Fruit fly (Drosophila melanogaster) whole organism, embryonic: Measurements from ENCODE around the gene Fer3.
A peak's percentile ranks its signal among the peaks of the same experiment; 100 is the strongest.

Source experiments
- Bdp1 ChIP-seq: fragments of 200-800 bp; sonication (Bioruptor generic); optimal IDR thresholded peaks from 3 replicates; lab custom pipeline; 2016; ENCODE audit warnings: missing biosample characterization, missing genetic modification characterization
- Bgb ChIP-seq: fragments of 200-800 bp; sonication (Bioruptor generic); IDR thresholded peaks from 2 replicates; pipeline ENCODE4 v1.3.6; 2022; ENCODE audit warnings: missing biosample characterization, missing genetic modification characterization; ENCODE audit not compliant: partially characterized antibody
- BtbVII ChIP-seq: fragments of 200-800 bp; sonication (Bioruptor generic); optimal IDR thresholded peaks from 3 replicates; lab custom pipeline; 2017; ENCODE audit warnings: missing biosample characterization, mild to moderate bottlenecking, missing genetic modification characterization
- CG10543 ChIP-seq: fragments of 200-800 bp; sonication (Bioruptor generic); optimal IDR thresholded peaks from 3 replicates; lab custom pipeline; 2017; ENCODE audit warnings: missing biosample characterization, mild to moderate bottlenecking, missing genetic modification characterization, moderate library complexity
- CG12769 ChIP-seq: fragments of 200-800 bp; sonication (Bioruptor generic); optimal IDR thresholded peaks from 2 replicates; lab custom pipeline; 2019; ENCODE audit warnings: missing biosample characterization, mild to moderate bottlenecking, missing genetic modification characterization, moderate library complexity
- CG14441 ChIP-seq: fragments of 200-800 bp; sonication (Bioruptor generic); IDR thresholded peaks from 2 replicates; pipeline ENCODE4 v1.3.6; 2022; ENCODE audit warnings: missing biosample characterization, missing genetic modification characterization
- CG18476 ChIP-seq: fragments of 200-800 bp; sonication (Bioruptor generic); optimal IDR thresholded peaks from 2 replicates; lab custom pipeline; 2016; ENCODE audit warnings: missing biosample characterization, mild to moderate bottlenecking, missing genetic modification characterization
- CG2199 ChIP-seq: fragments of 200-800 bp; sonication (Bioruptor generic); IDR thresholded peaks from 3 replicates; pipeline ENCODE4 v1.3.6; 2022; ENCODE audit warnings: missing biosample characterization, missing genetic modification characterization
- CG2712 ChIP-seq: fragments of 200-800 bp; optimal IDR thresholded peaks from 3 replicates; lab custom pipeline; 2019; ENCODE audit warnings: missing biosample characterization, mild to moderate bottlenecking, missing genetic modification characterization, moderate library complexity
- CG2875 ChIP-seq: fragments of 200-800 bp; sonication (Bioruptor generic); optimal IDR thresholded peaks from 2 replicates; lab custom pipeline; 2017; ENCODE audit warnings: missing biosample characterization, mild to moderate bottlenecking, missing genetic modification characterization, missing genetic modification reagents
- CG31224 ChIP-seq: fragments of 200-800 bp; sonication (Bioruptor generic); IDR thresholded peaks from 2 replicates; pipeline ENCODE4 v1.3.6; 2022; ENCODE audit warnings: missing biosample characterization, missing genetic modification characterization
- CG32767 ChIP-seq: fragments of 200-800 bp; sonication (Bioruptor generic); IDR thresholded peaks from 2 replicates; pipeline ENCODE4 v1.3.6; 2022; ENCODE audit warnings: missing biosample characterization, missing genetic modification characterization
- CG33213 ChIP-seq: fragments of 200-800 bp; sonication (Bioruptor generic); optimal IDR thresholded peaks from 3 replicates; lab custom pipeline; 2016; ENCODE audit warnings: missing biosample characterization, missing genetic modification characterization
- CG34224 ChIP-seq: fragments of 200-800 bp; sonication (Bioruptor generic); IDR thresholded peaks from 3 replicates; pipeline ENCODE4 v1.3.6; 2022; ENCODE audit warnings: missing biosample characterization, missing genetic modification characterization; ENCODE audit not compliant: partially characterized antibody
- CG34376 ChIP-seq: fragments of 200-800 bp; sonication (Bioruptor generic); optimal IDR thresholded peaks from 2 replicates; lab custom pipeline; 2018; ENCODE audit warnings: missing biosample characterization, mild to moderate bottlenecking, missing genetic modification characterization
- CG3838 ChIP-seq: fragments of 200-800 bp; sonication (Bioruptor generic); optimal IDR thresholded peaks from 3 replicates; lab custom pipeline; 2016; ENCODE audit warnings: missing biosample characterization, missing genetic modification characterization
- CG5953 ChIP-seq: fragments of 200-800 bp; sonication (Bioruptor generic); IDR thresholded peaks from 2 replicates; pipeline ENCODE4 v1.3.6; 2022; ENCODE audit warnings: missing biosample characterization, missing genetic modification characterization
- CG6654 ChIP-seq: fragments of 200-800 bp; sonication (Bioruptor generic); optimal IDR thresholded peaks from 2 replicates; lab custom pipeline; 2017; ENCODE audit warnings: missing biosample characterization, mild to moderate bottlenecking, missing genetic modification characterization
- CG7372 ChIP-seq: fragments of 200-800 bp; sonication (Bioruptor generic); IDR thresholded peaks from 2 replicates; pipeline ENCODE4 v1.3.6; 2022; ENCODE audit warnings: missing biosample characterization, missing genetic modification characterization
- CG7987 ChIP-seq: fragments of 200-800 bp; sonication (Bioruptor generic); optimal IDR thresholded peaks from 2 replicates; lab custom pipeline; 2018; ENCODE audit warnings: missing biosample characterization, mild to moderate bottlenecking, missing genetic modification characterization, moderate library complexity
- CG8290 ChIP-seq, 3 experiments: fragments of 200-800 bp; sonication (Bioruptor generic); optimal IDR thresholded peaks; 2 replicates each; lab custom pipeline; 2016 to 2019; ENCODE audit warnings: missing biosample characterization in 3 of 3, missing genetic modification characterization in 3 of 3, mild to moderate bottlenecking in 2 of 3, moderate library complexity in 1 of 3
- Dek ChIP-seq: fragments of 200-800 bp; sonication (Bioruptor generic); optimal IDR thresholded peaks from 3 replicates; lab custom pipeline; 2019; ENCODE audit warnings: missing biosample characterization, mild to moderate bottlenecking, missing genetic modification characterization, moderate library complexity
- Dfd ChIP-seq, 2 experiments: fragments of >200 bp; optimal IDR thresholded peaks; 2 replicates each; lab custom pipeline; 2017; ENCODE audit warnings: missing biosample characterization in 2 of 2, missing genetic modification characterization in 2 of 2
- Dip2 ChIP-seq: fragments of 200-800 bp; sonication (Bioruptor generic); IDR thresholded peaks from 2 replicates; pipeline ENCODE4 v1.3.6; 2022; ENCODE audit warnings: missing biosample characterization, missing genetic modification characterization
- Drgx ChIP-seq: fragments of 200-800 bp; sonication (Bioruptor generic); IDR thresholded peaks from 2 replicates; pipeline ENCODE4 v1.3.6; 2022; ENCODE audit warnings: missing biosample characterization, missing genetic modification characterization
- E2f2 ChIP-seq: fragments of 200-800 bp; sonication (Bioruptor generic); IDR thresholded peaks from 2 replicates; pipeline ENCODE4 v1.3.6; 2022; ENCODE audit warnings: missing biosample characterization, missing genetic modification characterization
- HLH3B ChIP-seq: fragments of 200-800 bp; sonication (Bioruptor generic); IDR thresholded peaks from 2 replicates; pipeline ENCODE4 v1.3.6; 2022; ENCODE audit warnings: missing biosample characterization, missing genetic modification characterization
- Hand ChIP-seq: fragments of 200-800 bp; sonication (Bioruptor generic); optimal IDR thresholded peaks from 2 replicates; lab custom pipeline; 2017; ENCODE audit warnings: mild to moderate bottlenecking, missing biosample characterization, missing genetic modification reagents, missing genetic modification characterization
- Lhr ChIP-seq: fragments of 200-800 bp; sonication (Bioruptor generic); optimal IDR thresholded peaks from 3 replicates; lab custom pipeline; 2017; ENCODE audit warnings: mild to moderate bottlenecking, missing biosample characterization, missing genetic modification reagents, missing genetic modification characterization
- MTF-1 ChIP-seq: fragments of 200-800 bp; sonication (Bioruptor generic); optimal IDR thresholded peaks from 2 replicates; lab custom pipeline; 2018; ENCODE audit warnings: missing biosample characterization, mild to moderate bottlenecking, missing genetic modification characterization, borderline replicate concordance
- Nf-YB ChIP-seq: fragments of 200-800 bp; sonication (Bioruptor generic); optimal IDR thresholded peaks from 3 replicates; lab custom pipeline; 2019; ENCODE audit warnings: missing biosample characterization, mild to moderate bottlenecking, missing genetic modification characterization, moderate library complexity
- Poxn ChIP-seq: fragments of 200-800 bp; sonication (Bioruptor generic); IDR thresholded peaks from 2 replicates; pipeline ENCODE4 v1.3.6; 2022; ENCODE audit warnings: missing biosample characterization, missing genetic modification characterization
- Spps ChIP-seq: fragments of 200-800 bp; sonication (Bioruptor generic); optimal IDR thresholded peaks from 2 replicates; lab custom pipeline; 2018; ENCODE audit warnings: missing biosample characterization, mild to moderate bottlenecking, missing genetic modification characterization
- Stat92E ChIP-seq, 3 experiments: fragments of >200 bp in 2 of 3; fragments of 200-800 bp in 1 of 3; sonication (Bioruptor generic) in 1 of 3; optimal IDR thresholded peaks; 2 replicates each; lab custom pipeline; 2017 to 2019; ENCODE audit warnings: missing biosample characterization in 3 of 3, missing genetic modification characterization in 3 of 3, mild to moderate bottlenecking in 1 of 3, moderate library complexity in 1 of 3
- ab ChIP-seq: fragments of 200-800 bp; sonication (Bioruptor generic); optimal IDR thresholded peaks from 2 replicates; lab custom pipeline; 2016; ENCODE audit warnings: missing biosample characterization, missing genetic modification characterization
- ac ChIP-seq: fragments of 200-800 bp; sonication (Bioruptor generic); optimal IDR thresholded peaks from 3 replicates; lab custom pipeline; 2017; ENCODE audit warnings: missing biosample characterization, mild to moderate bottlenecking, missing genetic modification characterization
- az2 ChIP-seq: fragments of 200-800 bp; sonication (Bioruptor generic); optimal IDR thresholded peaks from 3 replicates; lab custom pipeline; 2016; ENCODE audit warnings: missing biosample characterization, missing genetic modification characterization
- danr ChIP-seq: fragments of 200-800 bp; sonication (Bioruptor generic); IDR thresholded peaks from 2 replicates; pipeline ENCODE4 v1.3.6; 2022; ENCODE audit warnings: missing biosample characterization, missing genetic modification characterization
- fd3F ChIP-seq: fragments of 200-800 bp; sonication (Bioruptor generic); optimal IDR thresholded peaks from 2 replicates; lab custom pipeline; 2018; ENCODE audit warnings: missing biosample characterization, mild to moderate bottlenecking, missing genetic modification characterization, moderate library complexity
- grau ChIP-seq: fragments of 200-800 bp; optimal IDR thresholded peaks from 3 replicates; lab custom pipeline; 2019; ENCODE audit warnings: missing biosample characterization, mild to moderate bottlenecking, missing genetic modification characterization, moderate library complexity
- gro ChIP-seq: fragments of 200-800 bp; sonication (Bioruptor generic); optimal IDR thresholded peaks from 2 replicates; lab custom pipeline; 2016; ENCODE audit warnings: missing biosample characterization, missing genetic modification characterization
- nerfin-2 ChIP-seq: fragments of 200-800 bp; sonication (Bioruptor generic); IDR thresholded peaks from 2 replicates; pipeline ENCODE4 v1.3.6; 2022; ENCODE audit warnings: missing biosample characterization, missing genetic modification characterization; ENCODE audit not compliant: partially characterized antibody
- nmo ChIP-seq: fragments of 200-800 bp; sonication (Bioruptor generic); optimal IDR thresholded peaks from 2 replicates; lab custom pipeline; 2018; ENCODE audit warnings: missing biosample characterization, mild to moderate bottlenecking, missing genetic modification characterization, moderate library complexity
- oc ChIP-seq: fragments of 200-800 bp; sonication (Bioruptor generic); optimal IDR thresholded peaks from 2 replicates; lab custom pipeline; 2018; ENCODE audit warnings: missing biosample characterization, mild to moderate bottlenecking, missing genetic modification characterization, moderate library complexity
- org-1 ChIP-seq: fragments of 200-800 bp; sonication (Bioruptor generic); optimal IDR thresholded peaks from 2 replicates; lab custom pipeline; 2017; ENCODE audit warnings: missing biosample characterization, missing genetic modification characterization
- pnt ChIP-seq: fragments of 200-800 bp; sonication (Bioruptor generic); optimal IDR thresholded peaks from 3 replicates; lab custom pipeline; 2016; ENCODE audit warnings: missing biosample characterization, missing genetic modification characterization
- sens ChIP-seq: fragments of 200-800 bp; sonication (Bioruptor generic); peaks from one replicate; lab custom pipeline; 2016; ENCODE audit warnings: missing biosample characterization, missing genetic modification characterization
- slp2 ChIP-seq: fragments of 200-800 bp; sonication (Bioruptor generic); optimal IDR thresholded peaks from 2 replicates; lab custom pipeline; 2016; ENCODE audit warnings: missing biosample characterization, missing genetic modification characterization
- zen ChIP-seq: fragments of 200-800 bp; sonication (Bioruptor generic); optimal IDR thresholded peaks from 3 replicates; lab custom pipeline; 2018; ENCODE audit warnings: missing biosample characterization, mild to moderate bottlenecking, missing genetic modification characterization, moderate library complexity
- zf30C ChIP-seq: fragments of 200-800 bp; sonication (Bioruptor generic); optimal IDR thresholded peaks from 3 replicates; lab custom pipeline; 2018; ENCODE audit warnings: missing biosample characterization, mild to moderate bottlenecking, missing genetic modification characterization

The Fer3 gene

dm6 chr3R:11678016-11678415, 16.1 kb downstream of the Fer3 start, which contains the start of gene CG18476 (continued):
- TF ChIP-seq danr (peak; percentile 86), Lhr (peak; percentile 64), CG33213 (peak; percentile 45), CG2875 (GFP tag; lab: Kevin White, UChicago) (peak; percentile 52), CG5953 (GFP tag; lab: Robert Waterston, UW) (peak; percentile 69), az2 (GFP tag; lab: Kevin White, UChicago) (peak; percentile 90), Drgx (GFP tag; lab: Robert Waterston, UW) (peak; percentile 95), Poxn (GFP tag; lab: Robert Waterston, UW) (peak; percentile 71), Dip2 (GFP tag; lab: Robert Waterston, UW) (no peak; the same call in 1 of the 2 replicates), sens (peak; percentile 96), fd3F (GFP tag; lab: Kevin White, UChicago) (peak; percentile 90), nerfin-2 (GFP tag; lab: Robert Waterston, UW) (no peak), Nf-YB (peak; percentile 73), Stat92E (GFP tag; optimal IDR thresholded peaks at IDR 0.05; lab: Kevin White, UChicago) (peak in 1 of 3 experiments; percentile 50), CG18476 (GFP tag; lab: Kevin White, UChicago) (peak; percentile 95), CG34376 (GFP tag; lab: Kevin White, UChicago) (peak; percentile 75), org-1 (GFP tag; lab: Kevin White, UChicago) (peak; percentile 69), CG2712 (peak; percentile 96), HLH3B (GFP tag; lab: Robert Waterston, UW) (peak; percentile 92), CG32767 (peak; percentile 87), oc (tag; lab: Kevin White, UChicago) (peak; percentile 85), CG14441 (GFP tag; lab: Robert Waterston, UW) (peak; percentile 95), Spps (peak; percentile 88), Dfd (GFP tag; optimal IDR thresholded peaks at IDR 0.05; lab: Kevin White, UChicago) (no peak), nmo (GFP tag; lab: Kevin White, UChicago) (peak; percentile 97), CG7372 (GFP tag; lab: Robert Waterston, UW) (peak; percentile 95), Bgb (no peak), CG34224 (GFP tag; lab: Robert Waterston, UW) (no peak), CG7987 (peak; percentile 50), ab (no peak), CG12769 (tag; lab: Kevin White, UChicago) (no peak), slp2 (GFP tag; lab: Kevin White, UChicago) (no peak), MTF-1 (GFP tag; lab: Kevin White, UChicago) (peak; percentile 59), Hand (GFP tag; lab: Kevin White, UChicago) (peak; percentile 67), CG6654 (GFP tag; lab: Kevin White, UChicago) (peak; percentile 73), gro (GFP tag; lab: Kevin White, UChicago) (peak; percentile 80), CG2199 (GFP tag; lab: Robert Waterston, UW) (peak; percentile 90), CG3838 (peak; percentile 73), pnt (peak; percentile 37), Dek (peak; percentile 94), CG31224 (peak; percentile 86), zf30C (GFP tag; lab: Kevin White, UChicago) (no peak), ac (GFP tag; lab: Kevin White, UChicago) (peak; percentile 34), zen (tag; lab: Kevin White, UChicago) (peak; percentile 94), CG8290 (GFP tag; optimal IDR thresholded peaks at IDR 0.05; lab: Kevin White, UChicago) (peak; percentile 78), CG8290 (tag; optimal IDR thresholded peaks at IDR 0.05; lab: Kevin White, UChicago) (peak in 1 of 2 experiments; percentile 63), CG10543 (GFP tag; lab: Kevin White, UChicago) (peak; percentile 66), Bdp1 (peak; percentile 29), E2f2 (GFP tag; lab: Robert Waterston, UW) (peak; percentile 74), grau (tag; lab: Kevin White, UChicago) (peak; percentile 94), BtbVII (GFP tag; lab: Kevin White, UChicago) (peak; percentile 69)
